Fruit fly (Drosophila melanogaster) whole organism, pupa: ENCODE data around the gene CG32579.
A peak's percentile ranks its signal among the peaks of the same experiment; 100 is the strongest.

Experiments
- CG13204 ChIP-seq: fragments of 200-800 bp; sonication (Bioruptor generic); optimal IDR thresholded peaks from 2 replicates; lab custom pipeline; 2018; ENCODE audit warnings: missing biosample characterization, mild to moderate bottlenecking, missing genetic modification characterization, moderate library complexity
- CG14655 ChIP-seq: fragments of 200-800 bp; sonication (Bioruptor generic); optimal IDR thresholded peaks from 3 replicates; lab custom pipeline; 2017; ENCODE audit warnings: mild to moderate bottlenecking, missing biosample characterization, missing genetic modification reagents, missing genetic modification characterization
- CG15710 ChIP-seq: fragments of 200-800 bp; sonication (Bioruptor generic); optimal IDR thresholded peaks from 2 replicates; lab custom pipeline; 2018; ENCODE audit warnings: missing biosample characterization, mild to moderate bottlenecking, missing genetic modification characterization, moderate library complexity
- CG32121 ChIP-seq: fragments of 200-800 bp; sonication (Bioruptor generic); IDR thresholded peaks from 2 replicates; pipeline ENCODE4 v1.3.6; 2022; ENCODE audit warnings: missing biosample characterization, missing genetic modification characterization
- CG4496 ChIP-seq: fragments of 200-800 bp; sonication (Bioruptor generic); IDR thresholded peaks from 3 replicates; pipeline ENCODE4 v1.3.6; 2022; ENCODE audit warnings: missing biosample characterization, missing genetic modification characterization
- CG9948 ChIP-seq: fragments of 200-800 bp; sonication (Bioruptor generic); optimal IDR thresholded peaks from 2 replicates; lab custom pipeline; 2018; ENCODE audit warnings: missing biosample characterization, mild to moderate bottlenecking, missing genetic modification characterization, moderate library complexity
- D1 ChIP-seq: fragments of 200-800 bp; sonication (Bioruptor generic); optimal IDR thresholded peaks from 2 replicates; lab custom pipeline; 2018; ENCODE audit warnings: missing biosample characterization, mild to moderate bottlenecking, missing genetic modification characterization, moderate library complexity
- gl ChIP-seq: fragments of 200-800 bp; sonication (Bioruptor generic); optimal IDR thresholded peaks from 2 replicates; lab custom pipeline; 2018; ENCODE audit warnings: missing biosample characterization, mild to moderate bottlenecking, missing genetic modification characterization
- rn ChIP-seq: fragments of 200-800 bp; sonication (Bioruptor generic); IDR thresholded peaks from 2 replicates; pipeline ENCODE4 v1.3.6; 2022; ENCODE audit warnings: missing biosample characterization, missing genetic modification characterization

dm6 chrX:16358670-16359320, 35.7 kb downstream of the CG32579 start, which contains the start of the genes U2af50 and PIG-Q:
- TF ChIP-seq CG9948 (tag; lab: Kevin White, UChicago) (peak; percentile 91), CG13204 (GFP tag; lab: Kevin White, UChicago) (no peak), CG15710 (peak; percentile 90), gl (tag; lab: Kevin White, UChicago) (peak; percentile 73), D1 (tag; lab: Kevin White, UChicago) (no peak), CG14655 (GFP tag; lab: Kevin White, UChicago) (no peak), CG32121 (peak; percentile 91), CG4496 (GFP tag; lab: Robert Waterston, UW) (peak; percentile 93), rn (GFP tag; lab: Robert Waterston, UW) (no peak; the same call in 1 of the 2 replicates)
